Worm (Caenorhabditis elegans) whole organism, L2 larva: Measurements from ENCODE around the gene znf-593.
A peak's percentile ranks its signal among the peaks of the same experiment; 100 is the strongest.

Experiments
- C34F6.9 ChIP-seq: fragments of 150-350 bp; optimal IDR thresholded peaks from 2 replicates; lab custom pipeline; 2014; ENCODE audit warnings: missing biosample characterization, missing genetic modification characterization
- F13H6.1 ChIP-seq: sonication (generic microtip); optimal IDR thresholded peaks from 2 replicates; lab custom pipeline; 2016; ENCODE audit warnings: missing genetic modification characterization, missing compliant biosample characterization
- R02D3.7 ChIP-seq: fragments of 150-350 bp; optimal IDR thresholded peaks from 2 replicates; lab custom pipeline; 2014; ENCODE audit warnings: missing biosample characterization, missing genetic modification characterization
- Y55F3AM.14 ChIP-seq: fragments of 200-800 bp; sonication (Bioruptor generic); optimal IDR thresholded peaks from 2 replicates; lab custom pipeline; 2018; ENCODE audit warnings: mild to moderate bottlenecking, missing genetic modification characterization, missing compliant biosample characterization
- ZK546.5 ChIP-seq: sonication (generic microtip); optimal IDR thresholded peaks from 2 replicates; lab custom pipeline; 2017; ENCODE audit warnings: missing biosample characterization, missing genetic modification characterization
- alr-1 ChIP-seq: fragments of 150-350 bp; optimal IDR thresholded peaks from 2 replicates; lab custom pipeline; 2014; ENCODE audit warnings: missing biosample characterization, missing genetic modification characterization
- aly-2 ChIP-seq: fragments of 150-350 bp; optimal IDR thresholded peaks from 2 replicates; lab custom pipeline; 2014; ENCODE audit warnings: missing biosample characterization, missing genetic modification characterization
- ama-1 ChIP-seq: fragments of 150-350 bp; optimal IDR thresholded peaks from 2 replicates; lab custom pipeline; 2018; ENCODE audit warnings: inconsistent platforms
- blmp-1 ChIP-seq: sonication (generic microtip); optimal IDR thresholded peaks from 2 replicates; lab custom pipeline; 2017; ENCODE audit warnings: missing genetic modification characterization, mild to moderate bottlenecking, missing compliant biosample characterization, antibody characterized with exemption, moderate library complexity; ENCODE audit not compliant: insufficient read depth
- ceh-16 ChIP-seq: fragments of 150-350 bp; optimal IDR thresholded peaks from 2 replicates; lab custom pipeline; 2014; ENCODE audit warnings: missing biosample characterization, missing genetic modification characterization
- ceh-82 ChIP-seq: fragments of 150-350 bp; optimal IDR thresholded peaks from 2 replicates; lab custom pipeline; 2014; ENCODE audit warnings: missing biosample characterization, missing genetic modification characterization
- crh-2 ChIP-seq: sonication (generic microtip); optimal IDR thresholded peaks from 2 replicates; lab custom pipeline; 2017; ENCODE audit warnings: missing biosample characterization, missing genetic modification characterization
- dmd-4 ChIP-seq: sonication (generic microtip); optimal IDR thresholded peaks from 2 replicates; lab custom pipeline; 2017; ENCODE audit warnings: missing biosample characterization, missing genetic modification characterization
- egl-27 ChIP-seq: sonication (generic microtip); optimal IDR thresholded peaks from 3 replicates; lab custom pipeline; 2017; ENCODE audit warnings: missing biosample characterization, missing genetic modification reagents, missing genetic modification characterization
- elt-3 ChIP-seq: sonication (generic microtip); optimal IDR thresholded peaks from 2 replicates; lab custom pipeline; 2017; ENCODE audit warnings: missing biosample characterization, missing genetic modification characterization
- fos-1 ChIP-seq: fragments of 150-350 bp; optimal IDR thresholded peaks from 2 replicates; lab custom pipeline; 2014; ENCODE audit warnings: missing biosample characterization, missing genetic modification characterization
- gmeb-1 ChIP-seq: fragments of 150-350 bp; optimal IDR thresholded peaks from 2 replicates; lab custom pipeline; 2014; ENCODE audit warnings: missing biosample characterization, missing genetic modification characterization
- lin-11 ChIP-seq: fragments of 150-350 bp; sonication (generic microtip); optimal IDR thresholded peaks from 2 replicates; lab custom pipeline; 2014; ENCODE audit warnings: missing biosample characterization, missing genetic modification characterization, inconsistent platforms, mixed read lengths
- lin-13 ChIP-seq: fragments of 150-350 bp; optimal IDR thresholded peaks from 2 replicates; lab custom pipeline; 2014; ENCODE audit warnings: missing biosample characterization, missing genetic modification reagents, missing genetic modification characterization
- lin-39 ChIP-seq: fragments of 150-350 bp; optimal IDR thresholded peaks from 2 replicates; lab custom pipeline; 2014; ENCODE audit warnings: missing biosample characterization, missing genetic modification reagents, missing genetic modification characterization
- lsy-2 ChIP-seq, 2 experiments: fragments of 150-350 bp in 1 of 2; sonication (generic microtip) in 1 of 2; optimal IDR thresholded peaks; 2 replicates each; lab custom pipeline; 2014 to 2017; ENCODE audit warnings: missing biosample characterization in 2 of 2, missing genetic modification characterization in 2 of 2
- mab-5 ChIP-seq: fragments of 150-350 bp; optimal IDR thresholded peaks from 2 replicates; lab custom pipeline; 2014; ENCODE audit warnings: missing biosample characterization, missing genetic modification characterization
- mbf-1 ChIP-seq: sonication (generic microtip); optimal IDR thresholded peaks from 2 replicates; lab custom pipeline; 2017; ENCODE audit warnings: missing biosample characterization, missing genetic modification characterization
- mdl-1 ChIP-seq, 2 experiments: fragments of 150-350 bp in 1 of 2; sonication (generic microtip) in 1 of 2; optimal IDR thresholded peaks; 2 replicates each; lab custom pipeline; 2017; ENCODE audit warnings: missing biosample characterization in 2 of 2, missing genetic modification characterization in 2 of 2
- nhr-10 ChIP-seq: sonication (generic microtip); optimal IDR thresholded peaks from 2 replicates; lab custom pipeline; 2017; ENCODE audit warnings: missing biosample characterization, missing genetic modification characterization
- nhr-11 ChIP-seq: fragments of 150-350 bp; optimal IDR thresholded peaks from 2 replicates; lab custom pipeline; 2014; ENCODE audit warnings: missing biosample characterization, missing genetic modification characterization
- nhr-129 ChIP-seq: fragments of 150-350 bp; optimal IDR thresholded peaks from 2 replicates; lab custom pipeline; 2014; ENCODE audit warnings: missing biosample characterization, missing genetic modification characterization
- nhr-21 ChIP-seq: fragments of 150-350 bp; optimal IDR thresholded peaks from 2 replicates; lab custom pipeline; 2014; ENCODE audit warnings: missing biosample characterization, missing genetic modification characterization
- nhr-23 ChIP-seq: fragments of 150-350 bp; optimal IDR thresholded peaks from 2 replicates; lab custom pipeline; 2014; ENCODE audit warnings: missing biosample characterization, missing genetic modification reagents, missing genetic modification characterization
- nhr-237 ChIP-seq: fragments of 150-350 bp; optimal IDR thresholded peaks from 2 replicates; lab custom pipeline; 2014; ENCODE audit warnings: missing biosample characterization, missing genetic modification characterization
- nhr-25 ChIP-seq: fragments of 150-350 bp; sonication (generic microtip); optimal IDR thresholded peaks from 3 replicates; lab custom pipeline; 2014; ENCODE audit warnings: missing biosample characterization, missing genetic modification characterization
- nhr-6 ChIP-seq: fragments of 150-350 bp; optimal IDR thresholded peaks from 2 replicates; lab custom pipeline; 2014; ENCODE audit warnings: missing biosample characterization, missing genetic modification characterization
- peb-1 ChIP-seq: fragments of 150-350 bp; optimal IDR thresholded peaks from 2 replicates; lab custom pipeline; 2014; ENCODE audit warnings: missing biosample characterization, missing genetic modification characterization
- sem-4 ChIP-seq: fragments of 150-350 bp; optimal IDR thresholded peaks from 2 replicates; lab custom pipeline; 2014; ENCODE audit warnings: missing biosample characterization, missing genetic modification reagents, missing genetic modification characterization
- skn-1 ChIP-seq: sonication (generic microtip); optimal IDR thresholded peaks from 2 replicates; lab custom pipeline; 2017; ENCODE audit warnings: missing biosample characterization, missing genetic modification characterization
- sma-3 ChIP-seq: sonication (generic microtip); optimal IDR thresholded peaks from 2 replicates; lab custom pipeline; 2016; ENCODE audit warnings: missing genetic modification reagents, missing genetic modification characterization, missing compliant biosample characterization
- sma-9 ChIP-seq, 2 experiments: fragments of 150-350 bp in 1 of 2; sonication (generic microtip) in 1 of 2; optimal IDR thresholded peaks; 2 replicates each; lab custom pipeline; 2014 to 2016; ENCODE audit warnings: missing genetic modification characterization in 2 of 2, mild to moderate bottlenecking in 1 of 2, missing biosample characterization in 1 of 2, missing compliant biosample characterization in 1 of 2, missing genetic modification reagents in 1 of 2, moderate library complexity in 1 of 2
- snpc-4 ChIP-seq: fragments of 150-350 bp; optimal IDR thresholded peaks from 2 replicates; lab custom pipeline; 2014; ENCODE audit warnings: missing biosample characterization, missing genetic modification characterization
- unc-39 ChIP-seq: fragments of 150-350 bp; optimal IDR thresholded peaks from 2 replicates; lab custom pipeline; 2014; ENCODE audit warnings: missing biosample characterization, missing genetic modification characterization
- unc-55 ChIP-seq: fragments of 150-350 bp; sonication (generic microtip); optimal IDR thresholded peaks from 3 replicates; lab custom pipeline; 2014; ENCODE audit warnings: missing biosample characterization, missing genetic modification reagents, missing genetic modification characterization
- unc-62 ChIP-seq: fragments of 150-350 bp; optimal IDR thresholded peaks from 2 replicates; lab custom pipeline; 2014; ENCODE audit warnings: missing biosample characterization, missing genetic modification reagents, missing genetic modification characterization
- zag-1 ChIP-seq: fragments of 150-350 bp; optimal IDR thresholded peaks from 2 replicates; lab custom pipeline; 2014; ENCODE audit warnings: missing biosample characterization, missing genetic modification characterization
- ztf-1 ChIP-seq: fragments of 200-800 bp; sonication (Bioruptor generic); conservative IDR thresholded peaks from 2 replicates; pipeline ENCODE4 v1.3.6; 2022; ENCODE audit warnings: missing genetic modification characterization, missing compliant biosample characterization
- ztf-11 ChIP-seq: sonication (generic microtip); optimal IDR thresholded peaks from 2 replicates; lab custom pipeline; 2017; ENCODE audit warnings: missing biosample characterization, missing genetic modification characterization
- ztf-4 ChIP-seq: fragments of 150-350 bp; optimal IDR thresholded peaks from 2 replicates; lab custom pipeline; 2014; ENCODE audit warnings: missing biosample characterization, missing genetic modification characterization

The znf-593 gene

DNA sequence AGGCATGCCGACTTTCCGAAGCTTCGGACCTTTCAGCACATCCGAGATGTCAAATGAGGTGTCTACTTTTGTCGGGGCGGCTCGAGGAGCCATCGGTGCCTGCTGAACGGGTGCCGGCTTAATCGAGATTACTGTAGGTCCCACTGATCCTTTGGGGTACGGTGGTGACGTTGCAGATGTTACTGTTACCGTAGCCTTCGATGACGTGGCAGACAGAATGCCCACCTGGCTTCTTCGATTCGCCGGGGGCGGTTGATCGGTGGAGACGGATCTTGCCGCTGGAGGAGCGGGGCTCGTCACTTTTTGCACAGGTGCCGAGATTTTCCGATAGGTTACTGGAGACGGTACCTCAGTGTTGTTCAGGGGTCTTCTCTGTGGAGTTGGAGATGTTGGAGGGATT, 46.9 kb downstream of the znf-593 start:
- no peak for TF ChIP-seq nhr-237 (tag; lab: Kevin White, UChicago)
- no peak for TF ChIP-seq peb-1 (tag; lab: Kevin White, UChicago)
- TF ChIP-seq nhr-23 (tag; lab: Kevin White, UChicago), result no peak
- no peak for TF ChIP-seq crh-2
- no peak for TF ChIP-seq ama-1
- no peak for TF ChIP-seq nhr-129
- no peak for TF ChIP-seq sem-4
- TF ChIP-seq nhr-6 (tag; lab: Kevin White, UChicago), result no peak
- no peak for TF ChIP-seq lsy-2 (tag; optimal IDR thresholded peaks at IDR 0.05; lab: Kevin White, UChicago)
- no peak for TF ChIP-seq gmeb-1 (tag; lab: Kevin White, UChicago)
- no peak for TF ChIP-seq F13H6.1 (tag; lab: Kevin White, UChicago)
- no peak for TF ChIP-seq egl-27
- TF ChIP-seq mab-5, result no peak
- no peak for TF ChIP-seq zag-1 (tag; lab: Kevin White, UChicago)
- TF ChIP-seq dmd-4 (tag; lab: Kevin White, UChicago), result no peak
- TF ChIP-seq nhr-11 (tag; lab: Kevin White, UChicago), result no peak
- no peak for TF ChIP-seq fos-1 (tag; lab: Kevin White, UChicago)

DNA sequence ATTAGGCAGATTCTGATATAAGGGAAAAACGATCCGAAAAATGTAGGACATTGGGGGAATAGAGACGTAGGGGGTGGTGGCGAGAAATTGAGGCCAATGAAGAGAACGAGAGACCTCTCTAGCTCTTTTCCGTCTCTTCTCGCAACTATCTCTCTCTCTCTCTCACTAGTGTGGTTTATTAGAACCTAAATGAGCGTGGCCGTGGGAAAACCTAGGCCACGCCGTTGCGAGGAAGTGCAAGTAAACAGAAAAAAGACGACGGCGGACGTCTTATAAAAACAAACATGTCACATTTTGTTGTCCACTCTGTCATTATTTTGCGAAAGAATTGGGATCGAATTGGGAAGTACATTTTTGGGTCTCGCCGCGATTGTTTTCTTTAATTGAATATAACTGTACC, 48.5 kb downstream of the znf-593 start:
- no peak for TF ChIP-seq ama-1
- TF ChIP-seq ztf-1, result no peak
- TF ChIP-seq Y55F3AM.14 (GFP tag; lab: Kevin White, UChicago), result peak; percentile 53
- no peak for TF ChIP-seq peb-1 (tag; lab: Kevin White, UChicago)
- no peak for TF ChIP-seq blmp-1 (tag; lab: Kevin White, UChicago)
- TF ChIP-seq sem-4, result peak; percentile 94
- peak; percentile 94 for TF ChIP-seq nhr-129
- no peak for TF ChIP-seq ZK546.5 (tag; lab: Kevin White, UChicago)
- TF ChIP-seq ceh-16 (tag; lab: Kevin White, UChicago), result no peak
- no peak for TF ChIP-seq R02D3.7 (tag; lab: Kevin White, UChicago)
- TF ChIP-seq alr-1 (tag; lab: Kevin White, UChicago), result no peak
- peak; percentile 89 for TF ChIP-seq unc-55 (GFP tag; lab: Kevin White, UChicago)
- peak; percentile 92 for TF ChIP-seq lin-13
- TF ChIP-seq nhr-11 (tag; lab: Kevin White, UChicago), result no peak
- TF ChIP-seq lsy-2 (tag; optimal IDR thresholded peaks at IDR 0.05; lab: Kevin White, UChicago), result peak; percentile 63 to 91
- TF ChIP-seq ceh-82 (tag; lab: Kevin White, UChicago), result peak; percentile 3
- TF ChIP-seq nhr-21 (tag; lab: Kevin White, UChicago), result peak; percentile 59
- peak; percentile 76 for TF ChIP-seq gmeb-1 (tag; lab: Kevin White, UChicago)
- peak; percentile 58 for TF ChIP-seq skn-1 (tag; lab: Kevin White, UChicago)
- TF ChIP-seq nhr-237 (tag; lab: Kevin White, UChicago), result no peak
- no peak for TF ChIP-seq unc-62 (GFP tag; lab: Kevin White, UChicago)
- no peak for TF ChIP-seq elt-3
- TF ChIP-seq ztf-4 (tag; lab: Kevin White, UChicago), result no peak
- no peak for TF ChIP-seq mbf-1 (tag; lab: Kevin White, UChicago)
- TF ChIP-seq lin-39 (tag; lab: Kevin White, UChicago), result no peak
- peak; percentile 77 for TF ChIP-seq egl-27
- peak; percentile 91 for TF ChIP-seq F13H6.1 (tag; lab: Kevin White, UChicago)
- peak; percentile 62 for TF ChIP-seq mab-5
- TF ChIP-seq snpc-4 (tag; lab: Kevin White, UChicago), result peak; percentile 89
- TF ChIP-seq C34F6.9 (tag; lab: Kevin White, UChicago), result peak; percentile 94
- TF ChIP-seq fos-1 (tag; lab: Kevin White, UChicago), result peak; percentile 83
- peak; percentile 67 for TF ChIP-seq zag-1 (tag; lab: Kevin White, UChicago)
- TF ChIP-seq crh-2, result peak; percentile 93
- TF ChIP-seq nhr-6 (tag; lab: Kevin White, UChicago), result peak; percentile 29
- TF ChIP-seq aly-2, result no peak
- TF ChIP-seq nhr-23 (tag; lab: Kevin White, UChicago), result no peak
- TF ChIP-seq sma-9 (GFP tag; optimal IDR thresholded peaks at IDR 0.05; lab: Kevin White, UChicago), result no peak
- no peak for TF ChIP-seq sma-9 (tag; optimal IDR thresholded peaks at IDR 0.05; lab: Kevin White, UChicago)
- no peak for TF ChIP-seq lin-11
- peak; percentile 79 for TF ChIP-seq sma-3
- TF ChIP-seq mdl-1 (tag; optimal IDR thresholded peaks at IDR 0.05; lab: Kevin White, UChicago), result peak in 1 of 2 experiments; percentile 65
- no peak for TF ChIP-seq nhr-25
- no peak for TF ChIP-seq unc-39 (tag; lab: Kevin White, UChicago)
- peak; percentile 10 for TF ChIP-seq nhr-10
- TF ChIP-seq ztf-11 (tag; lab: Kevin White, UChicago), result no peak
